Fruit fly (Drosophila melanogaster) ovary, adult (tissue): ENCODE measurements around the gene csw.

Experiments
- CG17801 ChIP-seq: fragments of 200-800 bp; optimal IDR thresholded peaks from 2 replicates; lab custom pipeline; 2019; ENCODE audit warnings: missing biosample characterization, mild to moderate bottlenecking, missing genetic modification characterization, moderate library complexity; ENCODE audit not compliant: partially characterized antibody

The csw gene

DNA sequence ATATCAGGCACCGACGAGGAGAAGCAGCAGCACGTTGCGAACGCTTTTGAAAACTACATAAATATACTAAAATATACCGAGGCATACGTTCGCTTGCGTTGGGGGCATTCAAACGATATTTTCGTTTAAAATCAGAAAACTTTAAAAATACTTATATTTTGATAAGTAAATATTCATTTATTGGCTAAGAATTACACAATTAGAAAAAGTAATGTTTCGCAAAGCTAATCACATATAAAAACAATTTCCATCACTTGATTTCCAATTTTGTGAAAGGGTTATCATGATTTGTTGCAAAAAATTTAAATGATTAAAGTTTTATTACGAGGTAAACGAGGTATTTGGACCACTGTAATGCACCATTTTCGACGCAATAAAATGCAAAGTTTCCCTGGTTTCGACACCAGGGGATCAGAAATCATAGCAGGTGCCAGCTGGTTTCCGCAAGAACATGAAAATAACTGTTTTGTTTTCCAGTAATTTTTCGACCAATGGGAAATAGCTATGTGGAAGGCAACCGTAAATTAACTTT lies 18.1 kb upstream of the csw start, which contains the start of gene CG4045:
CG4045 (minus strand) TSS at position 55 of the 532 bp plus-strand sequence.
- peak; percentile 77 for TF ChIP-seq CG17801 (GFP tag; lab: Kevin White, UChicago)

DNA sequence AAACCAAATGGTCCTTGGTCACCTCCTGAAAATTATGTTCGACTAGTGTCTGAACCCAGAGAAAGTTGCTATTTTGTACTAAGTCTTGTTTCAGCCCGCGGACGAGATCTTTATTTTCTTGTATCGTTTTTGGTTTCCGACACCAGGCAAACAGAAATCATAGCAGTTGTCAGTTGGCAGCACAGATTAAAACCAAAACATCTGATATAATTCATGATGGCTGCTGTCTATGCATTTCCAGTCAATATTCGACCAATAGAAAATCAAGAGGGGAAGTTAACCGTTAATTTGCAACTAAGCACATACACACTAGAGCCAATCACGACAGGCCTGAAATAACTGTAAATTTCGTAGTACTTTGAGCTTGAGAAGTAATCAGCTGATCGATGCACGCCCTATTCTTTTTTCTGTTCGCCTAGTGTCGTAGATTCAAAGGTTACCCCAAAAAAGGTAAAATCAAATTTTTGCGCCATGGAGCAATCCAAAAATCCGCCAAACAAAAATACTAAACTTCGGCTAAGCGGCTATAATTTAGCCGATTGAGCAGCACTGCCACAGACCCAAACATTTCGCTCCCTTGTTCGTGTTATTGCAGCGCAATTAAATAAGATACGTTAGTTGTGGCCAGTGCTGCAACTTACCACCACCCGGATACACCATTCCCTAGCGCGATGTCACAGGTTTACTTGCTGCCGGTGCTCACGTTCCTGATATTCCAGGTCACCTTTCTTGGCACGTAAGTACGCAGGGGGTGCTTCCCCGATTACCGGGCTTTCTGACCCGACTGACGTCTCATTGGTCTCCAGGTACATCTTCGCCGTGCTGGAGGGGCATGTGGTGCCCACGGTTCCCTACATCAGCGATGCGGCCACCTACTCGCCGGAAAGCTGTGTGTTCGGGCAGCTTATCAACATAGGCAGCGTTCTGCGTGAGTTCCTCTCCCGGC lies 17.3 kb upstream of the csw start, which contains the start of gene CG4025:
CG4025 (plus strand) TSS at position 555 of the 946 bp plus-strand sequence.
- TF ChIP-seq CG17801 (GFP tag; lab: Kevin White, UChicago) = no peak

DNA sequence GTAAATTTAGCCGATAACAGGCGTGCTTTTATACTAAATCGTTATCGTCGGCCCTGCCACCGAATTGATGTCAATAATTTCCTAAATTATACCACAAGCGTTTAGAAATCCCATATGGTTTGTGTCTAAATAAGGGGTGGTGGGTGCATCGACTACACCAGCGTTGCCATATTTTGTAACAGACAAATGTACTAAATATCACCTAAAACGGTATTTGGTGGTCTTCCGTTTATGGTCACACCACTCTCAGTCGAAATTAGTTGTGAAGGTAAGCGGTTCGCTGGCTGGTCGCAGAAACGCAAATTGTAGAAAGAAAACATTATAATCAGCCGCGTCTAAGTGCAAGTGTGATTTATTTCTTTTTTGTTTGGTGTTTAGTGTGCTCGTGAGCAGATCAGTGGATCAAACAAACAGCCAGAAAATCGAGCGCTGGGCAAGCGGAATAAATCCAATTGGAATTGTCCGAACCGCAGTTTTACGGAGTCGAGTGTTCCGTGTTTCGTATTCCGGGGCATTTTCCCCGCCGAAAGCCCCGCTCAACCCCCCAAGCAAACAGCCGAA lies 13.6 kb upstream of the csw start, which contains the start of the genes CG16903 and Unc-76:
CG16903 (minus strand) TSS at position 39 of the 561 bp plus-strand sequence.
Unc-76 (plus strand) TSS at position 244 of the 561 bp plus-strand sequence.
- TF ChIP-seq CG17801 (GFP tag; lab: Kevin White, UChicago) = peak; percentile 88

DNA sequence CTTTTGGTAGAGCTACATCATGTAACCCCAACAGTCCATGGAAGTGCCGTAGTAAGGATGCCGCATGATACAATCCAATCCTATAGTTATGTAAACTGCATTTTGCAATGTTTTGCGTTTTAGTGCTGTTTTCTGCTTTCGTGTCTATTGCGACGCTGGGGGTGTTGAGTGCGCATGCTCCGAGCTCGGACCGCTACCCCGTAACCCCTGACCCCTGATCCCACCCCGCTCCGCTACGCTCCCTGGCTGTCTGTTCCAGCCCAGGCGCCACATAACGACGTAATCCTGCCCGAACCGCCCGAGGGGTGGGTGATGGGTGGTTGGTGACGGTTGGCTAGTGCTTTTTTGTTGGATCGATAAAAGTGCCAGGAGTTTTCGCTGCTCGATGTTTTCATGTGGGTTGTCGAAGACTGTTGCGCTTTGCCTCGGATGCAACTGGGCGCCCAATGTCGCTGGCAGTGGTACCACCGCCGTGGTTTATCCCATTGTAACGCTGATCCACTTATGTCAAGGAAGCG lies 12.1 kb upstream of the csw start:
- no peak for TF ChIP-seq CG17801 (GFP tag; lab: Kevin White, UChicago)

DNA sequence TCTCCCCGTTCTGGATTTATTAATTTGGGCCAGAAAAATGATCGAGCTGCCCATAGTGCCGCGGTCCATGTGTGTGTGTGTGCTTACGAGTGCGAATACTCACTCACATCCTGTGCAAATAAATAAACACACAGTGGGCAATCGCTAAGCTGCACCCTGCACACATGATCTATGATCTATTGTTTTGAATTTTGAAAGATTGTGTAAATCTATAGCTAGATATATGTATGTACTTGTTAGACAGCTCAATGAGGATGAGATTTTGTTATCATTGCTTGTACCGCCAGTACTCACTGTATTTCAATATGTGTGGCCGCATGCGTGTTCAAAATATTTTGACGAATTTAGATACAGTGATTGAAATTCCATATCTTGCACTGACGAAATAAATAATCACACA lies 10.9 kb upstream of the csw start:
- TF ChIP-seq CG17801 (GFP tag; lab: Kevin White, UChicago) = peak; percentile 81

DNA sequence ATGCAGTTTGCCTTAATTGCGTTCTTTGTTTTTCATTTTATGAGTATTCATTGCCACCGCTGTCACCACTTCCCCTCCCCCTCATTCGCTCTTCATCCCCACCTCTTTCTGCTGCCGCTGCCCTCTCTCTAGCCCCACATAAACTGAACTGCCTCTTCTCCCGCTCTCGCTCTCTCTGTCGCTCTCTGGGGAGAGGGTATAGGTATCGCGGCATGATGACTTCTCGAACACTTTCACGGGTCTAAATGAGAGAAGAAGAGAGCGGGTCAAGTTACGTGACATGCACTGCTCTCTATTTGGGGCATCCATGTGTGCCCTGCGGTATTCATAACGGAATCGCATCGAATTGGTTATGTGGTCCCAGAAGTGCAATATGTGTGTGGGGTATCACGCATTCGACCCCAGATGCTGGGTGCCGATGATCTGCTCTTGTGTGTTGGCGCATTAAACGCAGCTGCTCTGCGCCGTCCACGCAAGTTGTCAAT lies 10.3 kb upstream of the csw start:
- peak; percentile 48 for TF ChIP-seq CG17801 (GFP tag; lab: Kevin White, UChicago)

DNA sequence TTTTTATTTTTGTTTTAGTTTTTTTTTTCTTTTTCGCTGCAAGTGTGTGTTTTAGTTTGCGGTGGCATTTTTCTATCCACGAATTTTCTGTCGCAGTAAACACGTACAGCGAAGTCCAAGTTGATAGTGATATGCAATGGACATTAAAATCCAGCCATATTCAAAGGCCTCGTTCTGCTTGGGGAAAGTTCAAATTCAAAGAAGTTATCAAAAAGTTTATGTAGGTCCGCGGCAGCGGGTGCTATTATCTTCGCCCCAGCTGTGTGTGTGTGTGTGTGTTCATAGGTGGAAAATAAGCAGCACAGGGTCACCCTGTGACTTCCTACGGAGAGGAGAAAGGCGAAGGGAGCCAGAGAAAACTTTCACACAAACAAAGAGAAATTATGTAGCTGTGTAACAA lies 6.5 kb upstream of the csw start:
- no peak for TF ChIP-seq CG17801 (GFP tag; lab: Kevin White, UChicago)

DNA sequence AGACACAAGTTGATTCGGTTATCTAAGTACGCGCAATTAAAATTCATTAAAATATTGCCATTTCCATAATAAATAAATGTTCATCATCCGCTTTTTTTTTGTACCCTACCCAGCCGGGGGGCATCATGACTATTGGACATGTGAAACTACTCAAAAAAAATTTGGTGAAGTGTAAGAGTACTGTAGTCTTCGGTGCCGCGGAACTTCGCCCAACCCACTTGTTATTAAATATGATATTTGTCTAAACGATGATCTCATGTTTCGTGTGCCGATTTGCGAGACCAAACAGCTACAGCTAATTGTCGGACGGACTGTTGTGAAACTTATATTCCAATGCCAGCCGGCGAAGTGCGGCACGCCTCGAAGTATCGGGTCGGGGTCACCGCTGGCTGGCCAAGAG lies 5.2 kb upstream of the csw start:
- TF ChIP-seq CG17801 (GFP tag; lab: Kevin White, UChicago) = no peak

DNA sequence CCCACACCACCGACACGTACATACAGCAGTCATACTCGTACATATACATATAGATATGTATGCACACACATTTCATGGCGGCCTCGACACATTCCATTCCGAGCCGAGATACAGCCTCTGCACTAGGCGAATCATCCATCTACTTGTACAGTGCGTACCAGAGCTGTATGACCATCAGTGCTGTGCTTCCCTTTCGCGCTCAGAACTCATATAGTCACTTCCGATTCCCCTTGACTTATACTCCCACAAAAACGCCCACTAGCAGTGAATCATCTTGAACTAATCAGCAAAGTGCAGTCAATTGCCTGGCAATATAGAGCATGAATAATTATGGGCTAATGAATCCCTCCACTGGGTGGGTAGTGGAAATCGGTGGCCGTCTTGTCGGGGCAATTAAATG lies 4.2 kb upstream of the csw start:
- TF ChIP-seq CG17801 (GFP tag; lab: Kevin White, UChicago) = no peak

DNA sequence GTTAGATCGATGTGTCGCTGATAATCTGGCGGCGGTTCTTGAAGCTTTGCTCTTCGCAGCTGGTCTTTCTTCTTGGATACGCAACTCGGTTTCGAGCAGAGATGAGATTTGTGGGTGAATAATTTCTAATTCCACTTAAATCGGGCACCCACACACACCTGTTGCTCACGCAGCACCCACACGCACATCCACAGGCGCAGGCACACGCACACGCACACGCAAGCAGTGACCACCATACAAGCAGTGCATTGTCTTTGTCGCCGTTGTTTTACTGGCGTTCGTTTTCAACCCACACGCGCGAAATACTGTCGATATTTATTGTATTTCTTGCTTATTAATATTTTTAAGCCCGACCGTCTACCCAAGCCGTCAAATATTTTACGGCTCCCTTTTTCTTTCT lies 2.3 kb downstream of the csw start:
- no peak for TF ChIP-seq CG17801 (GFP tag; lab: Kevin White, UChicago)

DNA sequence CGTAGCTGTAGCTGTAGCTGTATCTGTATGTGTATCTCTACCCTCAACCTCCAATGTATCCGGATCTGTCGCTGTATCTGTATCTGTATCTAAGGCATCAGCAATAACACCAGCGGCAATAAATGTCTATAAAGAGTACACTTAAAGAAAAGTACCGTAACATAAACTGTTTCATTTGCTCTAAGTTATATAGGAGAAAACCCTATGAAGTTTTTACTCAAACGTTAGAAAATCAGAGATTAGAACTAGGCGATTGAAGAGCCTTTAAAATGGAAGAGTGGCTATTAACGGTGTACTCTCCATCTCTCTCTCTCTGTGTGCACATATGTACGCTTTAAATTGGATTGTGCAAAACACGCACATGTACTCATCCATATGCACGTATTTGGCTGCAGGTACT lies 4.2 kb downstream of the csw start:
- TF ChIP-seq CG17801 (GFP tag; lab: Kevin White, UChicago) = no peak

DNA sequence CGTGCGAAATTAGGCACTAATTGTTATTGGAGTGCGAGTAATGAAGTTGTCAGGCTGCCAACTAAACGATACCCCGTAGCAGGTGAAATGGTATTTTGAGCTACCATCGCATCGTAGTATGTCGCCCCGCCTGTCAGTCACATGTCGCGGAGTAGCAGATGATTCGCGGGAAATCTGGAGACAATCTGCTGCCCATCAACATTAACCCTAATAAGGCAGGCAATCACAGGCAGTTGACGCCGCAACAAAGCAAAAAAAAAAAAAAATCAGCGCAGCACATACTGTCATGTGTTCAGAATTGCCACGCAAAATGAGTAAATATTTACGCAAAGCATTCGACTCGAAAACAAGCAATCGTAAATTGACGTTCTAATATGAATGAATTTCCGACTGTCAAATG lies 9.8 kb downstream of the csw start:
- no peak for TF ChIP-seq CG17801 (GFP tag; lab: Kevin White, UChicago)

DNA sequence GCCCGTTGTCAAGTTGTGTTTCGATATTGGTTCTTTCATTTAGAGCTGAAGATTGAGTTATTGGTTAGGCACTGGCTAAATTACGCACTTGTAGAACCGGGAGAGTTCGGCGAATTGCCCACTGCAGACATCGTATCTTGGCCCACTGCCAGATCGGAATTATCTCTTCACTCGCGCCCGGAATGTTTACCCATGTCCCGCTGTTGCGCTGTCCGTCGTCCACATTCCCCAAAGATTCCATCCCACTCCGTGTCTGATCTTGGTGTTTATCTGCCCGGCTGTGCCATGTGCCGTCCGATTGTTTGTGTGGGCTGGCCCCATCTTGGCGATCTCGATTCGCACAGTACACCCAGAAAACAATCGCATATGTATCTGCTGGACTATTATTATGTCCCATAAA lies 10.3 kb downstream of the csw start:
- no peak for TF ChIP-seq CG17801 (GFP tag; lab: Kevin White, UChicago)

DNA sequence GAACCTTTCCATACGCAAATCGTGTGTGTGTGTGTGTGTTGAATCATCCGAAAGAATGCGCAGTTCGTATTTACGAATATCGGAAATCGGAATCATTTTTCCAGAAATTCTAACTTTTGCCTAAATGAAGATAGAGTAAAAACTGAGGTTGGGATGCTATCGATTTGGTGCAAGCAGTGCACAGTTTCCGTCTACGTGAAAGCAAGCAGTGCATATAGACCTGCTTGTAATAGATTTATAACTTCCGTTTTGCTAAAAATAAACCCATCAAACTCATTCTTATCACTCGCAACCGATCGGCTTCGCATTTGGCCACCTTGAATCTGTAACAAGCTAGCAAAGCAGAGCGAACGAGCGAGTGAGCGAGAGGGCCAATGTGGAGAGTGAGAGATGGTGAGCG lies 12.3 kb downstream of the csw start:
- no peak for TF ChIP-seq CG17801 (GFP tag; lab: Kevin White, UChicago)
